Fruit fly (Drosophila melanogaster): ENCODE measurements around the gene Uch.

Uch gene

dm6 chr2L:2242139-2242538 lies 28.1 kb upstream of the Uch start, which contains the start of gene CG4267 (continued):
- no peak for TF ChIP-seq CG6683 (GFP tag; optimal IDR thresholded peaks at IDR 0.05)
- TF ChIP-seq Rx (GFP tag; IDR thresholded peaks at IDR 0.05) = no peak
- TF ChIP-seq CG4404 (GFP tag; IDR thresholded peaks at IDR 0.05) = no peak
- TF ChIP-seq Hr39 (optimal IDR thresholded peaks at IDR 0.05) = no peak
- no peak for TF ChIP-seq CG13775 (GFP tag; optimal IDR thresholded peaks at IDR 0.05)
- TF ChIP-seq sens (GFP tag) = no peak
- peak; percentile 40; the same call in 1 of the 2 replicates for TF ChIP-seq vvl (GFP tag; IDR thresholded peaks at IDR 0.05)
- TF ChIP-seq CG10959 (GFP tag; IDR thresholded peaks at IDR 0.05) = no peak
- no peak for TF ChIP-seq gcm2 (GFP tag; optimal IDR thresholded peaks at IDR 0.05)
- TF ChIP-seq Hr3 (GFP tag; optimal IDR thresholded peaks at IDR 0.05) = no peak
- TF ChIP-seq Deaf1 (tag; optimal IDR thresholded peaks at IDR 0.05) = peak; percentile 60
- no peak for TF ChIP-seq sc (optimal IDR thresholded peaks at IDR 0.05)
- TF ChIP-seq sc (GFP tag; optimal IDR thresholded peaks at IDR 0.05) = no peak
- no peak for TF ChIP-seq CG16815 (GFP tag; optimal IDR thresholded peaks at IDR 0.05)
- no peak for TF ChIP-seq jumu (GFP tag; optimal IDR thresholded peaks at IDR 0.05)
- 0 out of 3 replicates have a peak, but pooled peaks have one; percentile 9 for TF ChIP-seq gce (GFP tag; IDR thresholded peaks at IDR 0.05)
- TF ChIP-seq pzg (GFP tag; optimal IDR thresholded peaks at IDR 0.05) = no peak
- TF ChIP-seq H15 (GFP tag; IDR thresholded peaks at IDR 0.05) = no peak
- TF ChIP-seq Nf-YB (GFP tag; optimal IDR thresholded peaks at IDR 0.05) = no peak
- no peak for TF ChIP-seq gsb-n (tag; optimal IDR thresholded peaks at IDR 0.05)
- no peak for TF ChIP-seq slou (GFP tag; optimal IDR thresholded peaks at IDR 0.05)
- no peak for TF ChIP-seq hkb (optimal IDR thresholded peaks at IDR 0.05)
- 0 out of 2 replicates have a peak, but pooled peaks have one; percentile 31 for TF ChIP-seq hkb (GFP tag; IDR thresholded peaks at IDR 0.05)
- no peak for TF ChIP-seq Ravus (GFP tag; IDR thresholded peaks at IDR 0.05)
- TF ChIP-seq p53 (GFP tag; optimal IDR thresholded peaks at IDR 0.05) = no peak
- peak; percentile 67; the same call in 2 of the 3 replicates for TF ChIP-seq zen2 (GFP tag; IDR thresholded peaks at IDR 0.05; ENCODE audit: partially characterized antibody)
- TF ChIP-seq CG11456 (GFP tag; IDR thresholded peaks at IDR 0.05) = 0 out of 3 replicates have a peak, but pooled peaks have one; percentile 35
- no peak for TF ChIP-seq Hmr (GFP tag; optimal IDR thresholded peaks at IDR 0.05)
- TF ChIP-seq CG9797 (GFP tag; optimal IDR thresholded peaks at IDR 0.05) = no peak
- no peak for TF ChIP-seq CG9876 (GFP tag; optimal IDR thresholded peaks at IDR 0.05)
- no peak for TF ChIP-seq Kr (GFP tag; optimal IDR thresholded peaks at IDR 0.05)
- no peak for TF ChIP-seq ara (GFP tag; IDR thresholded peaks at IDR 0.05)
- TF ChIP-seq CG32532 (GFP tag; IDR thresholded peaks at IDR 0.05) = peak; percentile 64; the same call in 1 of the 2 replicates
- no peak for TF ChIP-seq CG11093 (GFP tag; IDR thresholded peaks at IDR 0.05)
- TF ChIP-seq bigmax (GFP tag; optimal IDR thresholded peaks at IDR 0.05) = no peak
- TF ChIP-seq Drgx (GFP tag; IDR thresholded peaks at IDR 0.05) = 0 out of 2 replicates have a peak, but pooled peaks have one; percentile 22
- peak; percentile 50 for TF ChIP-seq hbn (GFP tag; IDR thresholded peaks at IDR 0.05; ENCODE audit: partially characterized antibody)
- TF ChIP-seq gsb (GFP tag; IDR thresholded peaks at IDR 0.05) = no peak
- TF ChIP-seq dati (GFP tag; IDR thresholded peaks at IDR 0.05) = no peak
- TF ChIP-seq pan (optimal IDR thresholded peaks at IDR 0.05) = no peak
- TF ChIP-seq pan (GFP tag; optimal IDR thresholded peaks at IDR 0.05 in 1 of 2, IDR thresholded peaks at IDR 0.05 in 1 of 2) = peak in 1 of 2 experiments; percentile 10
- TF ChIP-seq MTF-1 (GFP tag; optimal IDR thresholded peaks at IDR 0.05; ENCODE audit: borderline replicate concordance) = no peak
- TF ChIP-seq chinmo (GFP tag; IDR thresholded peaks at IDR 0.05; ENCODE audit: partially characterized antibody) = peak; percentile 90; the same call in 3 of the 4 replicates
- TF ChIP-seq CG10267 (tag; optimal IDR thresholded peaks at IDR 0.05) = no peak
- TF ChIP-seq yki (optimal IDR thresholded peaks at IDR 0.05) = peak; percentile 87
- TF ChIP-seq Trl (optimal IDR thresholded peaks at IDR 0.05) = peak; percentile 90 to 93
- TF ChIP-seq Trl (GFP tag; optimal IDR thresholded peaks at IDR 0.05) = no peak
- no peak for TF ChIP-seq Gug (GFP tag; IDR thresholded peaks at IDR 0.05)
- no peak for TF ChIP-seq CG10543 (GFP tag; optimal IDR thresholded peaks at IDR 0.05)
- no peak for TF ChIP-seq NC2α (GFP tag; optimal IDR thresholded peaks at IDR 0.05)
- no peak for TF ChIP-seq pita (GFP tag; optimal IDR thresholded peaks at IDR 0.05)
- peak; percentile 40 for TF ChIP-seq gro (GFP tag; optimal IDR thresholded peaks at IDR 0.05)
- no peak for TF ChIP-seq CG17361 (GFP tag; IDR thresholded peaks at IDR 0.05)
- TF ChIP-seq CG1603 (tag; optimal IDR thresholded peaks at IDR 0.05) = no peak
